Fruit fly (Drosophila melanogaster) whole organism, prepupa: ENCODE results near the gene Xpac.

Source experiments
- Blimp-1 ChIP-seq: fragments of 200-800 bp; sonication (Bioruptor generic); optimal IDR thresholded peaks from 3 replicates; lab custom pipeline; 2017; ENCODE audit warnings: missing biosample characterization, missing genetic modification characterization, mild to moderate bottlenecking, moderate library complexity, missing genetic modification reagents
- CG10669 ChIP-seq: fragments of 200-800 bp; sonication (Bioruptor generic); optimal IDR thresholded peaks from 3 replicates; lab custom pipeline; 2018; ENCODE audit warnings: missing biosample characterization, mild to moderate bottlenecking, missing genetic modification characterization, moderate library complexity
- CG11762 ChIP-seq: fragments of 200-800 bp; sonication (Bioruptor generic); optimal IDR thresholded peaks from 3 replicates; lab custom pipeline; 2016; ENCODE audit warnings: missing biosample characterization, missing genetic modification characterization; ENCODE audit not compliant: insufficient read depth
- CG15336 ChIP-seq: fragments of 200-800 bp; sonication (Bioruptor generic); IDR thresholded peaks from 2 replicates; pipeline ENCODE4 v1.3.6; 2022; ENCODE audit warnings: missing biosample characterization, missing genetic modification characterization
- CG1621 ChIP-seq: fragments of 200-800 bp; sonication (Bioruptor generic); optimal IDR thresholded peaks from 3 replicates; lab custom pipeline; 2018; ENCODE audit warnings: missing biosample characterization, mild to moderate bottlenecking, missing genetic modification characterization
- CG16779 ChIP-seq: fragments of 200-800 bp; sonication (Bioruptor generic); optimal IDR thresholded peaks from 3 replicates; lab custom pipeline; 2017; ENCODE audit warnings: missing biosample characterization, mild to moderate bottlenecking, missing genetic modification characterization
- CG32006 ChIP-seq: fragments of 200-800 bp; sonication (Bioruptor generic); optimal IDR thresholded peaks from 3 replicates; lab custom pipeline; 2017; ENCODE audit warnings: missing biosample characterization, mild to moderate bottlenecking, missing genetic modification characterization
- CG34406 ChIP-seq: fragments of 200-800 bp; sonication (Bioruptor generic); optimal IDR thresholded peaks from 3 replicates; lab custom pipeline; 2016; ENCODE audit warnings: missing biosample characterization, missing genetic modification characterization
- CG3919 ChIP-seq: fragments of 200-800 bp; sonication (Bioruptor generic); optimal IDR thresholded peaks from 3 replicates; lab custom pipeline; 2016; ENCODE audit warnings: missing biosample characterization, missing genetic modification characterization
- CG4318 ChIP-seq: fragments of 200-800 bp; sonication (Bioruptor generic); optimal IDR thresholded peaks from 3 replicates; lab custom pipeline; 2017; ENCODE audit warnings: missing biosample characterization, mild to moderate bottlenecking, missing genetic modification characterization
- CG6163 ChIP-seq: fragments of 200-800 bp; sonication (Bioruptor generic); IDR thresholded peaks from 3 replicates; pipeline ENCODE4 v1.3.6; 2022; ENCODE audit warnings: missing biosample characterization, missing genetic modification characterization
- CG6276 ChIP-seq: fragments of 200-800 bp; sonication (Bioruptor generic); optimal IDR thresholded peaks from 2 replicates; lab custom pipeline; 2017; ENCODE audit warnings: missing biosample characterization, mild to moderate bottlenecking, missing genetic modification characterization
- CG6808 ChIP-seq: fragments of 200-800 bp; sonication (Bioruptor generic); optimal IDR thresholded peaks from 3 replicates; lab custom pipeline; 2017; ENCODE audit warnings: missing biosample characterization, missing genetic modification characterization, mild to moderate bottlenecking, moderate library complexity, missing genetic modification reagents
- CG6854 ChIP-seq: fragments of 200-800 bp; sonication (Bioruptor generic); optimal IDR thresholded peaks from 2 replicates; lab custom pipeline; 2017; ENCODE audit warnings: missing biosample characterization, mild to moderate bottlenecking, missing genetic modification characterization
- CG8319 ChIP-seq: fragments of 200-800 bp; sonication (Bioruptor generic); optimal IDR thresholded peaks from 3 replicates; lab custom pipeline; 2016; ENCODE audit warnings: missing biosample characterization, missing genetic modification characterization
- CG8632 ChIP-seq: fragments of 200-800 bp; sonication (Bioruptor generic); optimal IDR thresholded peaks from 3 replicates; lab custom pipeline; 2016; ENCODE audit warnings: missing biosample characterization, missing genetic modification characterization
- Eip78C ChIP-seq: fragments of 200-800 bp; sonication (Bioruptor generic); peaks from one replicate; lab custom pipeline; 2016; ENCODE audit warnings: missing biosample characterization, missing genetic modification characterization
- Eip93F ChIP-seq: fragments of 200-800 bp; sonication (Bioruptor generic); optimal IDR thresholded peaks from 2 replicates; lab custom pipeline; 2016; ENCODE audit warnings: missing biosample characterization, mild to moderate bottlenecking, missing genetic modification characterization
- Ets96B ChIP-seq: fragments of 200-800 bp; optimal IDR thresholded peaks from 2 replicates; lab custom pipeline; 2019; ENCODE audit warnings: missing biosample characterization, mild to moderate bottlenecking, missing genetic modification characterization, moderate library complexity
- Hr38 ChIP-seq: sonication (Bioruptor generic); optimal IDR thresholded peaks from 2 replicates; lab custom pipeline; 2016; ENCODE audit warnings: missing biosample characterization, missing genetic modification characterization
- Hr39 ChIP-seq: fragments of 200-800 bp; sonication (Bioruptor generic); optimal IDR thresholded peaks from 2 replicates; lab custom pipeline; 2016; ENCODE audit warnings: missing biosample characterization, missing genetic modification characterization
- Hr4 ChIP-seq: fragments of 200-800 bp; sonication (Bioruptor generic); optimal IDR thresholded peaks from 3 replicates; lab custom pipeline; 2016; ENCODE audit warnings: missing biosample characterization, missing genetic modification characterization
- Lpt ChIP-seq: fragments of 200-800 bp; sonication (Bioruptor generic); optimal IDR thresholded peaks from 3 replicates; lab custom pipeline; 2016; ENCODE audit warnings: missing biosample characterization, missing genetic modification characterization
- Met ChIP-seq: fragments of 200-800 bp; sonication (Bioruptor generic); optimal IDR thresholded peaks from 3 replicates; lab custom pipeline; 2016; ENCODE audit warnings: missing biosample characterization, missing genetic modification characterization
- OdsH ChIP-seq: fragments of 200-800 bp; sonication (Bioruptor generic); optimal IDR thresholded peaks from 3 replicates; lab custom pipeline; 2016; ENCODE audit warnings: missing biosample characterization, missing genetic modification characterization
- Sox15 ChIP-seq: fragments of 200-800 bp; sonication (Bioruptor generic); optimal IDR thresholded peaks from 3 replicates; lab custom pipeline; 2016; ENCODE audit warnings: missing biosample characterization, missing genetic modification characterization
- achi ChIP-seq: fragments of 200-800 bp; sonication (Bioruptor generic); optimal IDR thresholded peaks from 3 replicates; lab custom pipeline; 2016; ENCODE audit warnings: missing biosample characterization, missing genetic modification characterization
- acj6 ChIP-seq: fragments of 200-800 bp; sonication (Bioruptor generic); optimal IDR thresholded peaks from 3 replicates; lab custom pipeline; 2016; ENCODE audit warnings: missing biosample characterization, missing genetic modification characterization
- cyc ChIP-seq: fragments of 200-800 bp; sonication (Bioruptor generic); optimal IDR thresholded peaks from 3 replicates; lab custom pipeline; 2016; ENCODE audit warnings: missing biosample characterization, missing genetic modification characterization
- dac ChIP-seq: fragments of 200-800 bp; sonication (Bioruptor generic); optimal IDR thresholded peaks from 2 replicates; lab custom pipeline; 2017; ENCODE audit warnings: missing biosample characterization, mild to moderate bottlenecking, missing genetic modification characterization
- dsx ChIP-seq: fragments of 200-800 bp; optimal IDR thresholded peaks from 3 replicates; lab custom pipeline; 2019; ENCODE audit warnings: missing biosample characterization, mild to moderate bottlenecking, missing genetic modification characterization, moderate library complexity; ENCODE audit not compliant: poor library complexity, severe bottlenecking
- eg ChIP-seq: fragments of 200-800 bp; sonication (Bioruptor generic); IDR thresholded peaks from 3 replicates; pipeline ENCODE4 v1.3.6; 2022; ENCODE audit warnings: missing biosample characterization, missing genetic modification characterization
- esn ChIP-seq: fragments of 200-800 bp; sonication (Bioruptor generic); optimal IDR thresholded peaks from 2 replicates; lab custom pipeline; 2016; ENCODE audit warnings: missing biosample characterization, mild to moderate bottlenecking, missing genetic modification characterization, moderate library complexity
- fd59A ChIP-seq: fragments of 200-800 bp; sonication (Bioruptor generic); optimal IDR thresholded peaks from 2 replicates; lab custom pipeline; 2017; ENCODE audit warnings: missing biosample characterization, mild to moderate bottlenecking, missing genetic modification characterization, missing genetic modification reagents
- fd85E ChIP-seq: fragments of 200-800 bp; sonication (Bioruptor generic); optimal IDR thresholded peaks from 3 replicates; lab custom pipeline; 2016; ENCODE audit warnings: missing biosample characterization, missing genetic modification characterization
- lz ChIP-seq: fragments of 200-800 bp; sonication (Bioruptor generic); optimal IDR thresholded peaks from 3 replicates; lab custom pipeline; 2016; ENCODE audit warnings: missing biosample characterization, missing genetic modification characterization
- net ChIP-seq: fragments of 200-800 bp; sonication (Bioruptor generic); optimal IDR thresholded peaks from 3 replicates; lab custom pipeline; 2016; ENCODE audit warnings: missing biosample characterization, missing genetic modification characterization
- pdm3 ChIP-seq: fragments of 200-800 bp; sonication (Bioruptor generic); optimal IDR thresholded peaks from 3 replicates; lab custom pipeline; 2016; ENCODE audit warnings: missing biosample characterization, missing genetic modification characterization
- salr ChIP-seq, 2 experiments: fragments of 200-800 bp; sonication (Bioruptor generic); optimal IDR thresholded peaks; 3 replicates each; lab custom pipeline; 2016 to 2018; ENCODE audit warnings: missing biosample characterization in 2 of 2, missing genetic modification characterization in 2 of 2, mild to moderate bottlenecking in 1 of 2
- spab ChIP-seq: fragments of 200-800 bp; sonication (Bioruptor generic); optimal IDR thresholded peaks from 2 replicates; lab custom pipeline; 2017; ENCODE audit warnings: missing biosample characterization, mild to moderate bottlenecking, missing genetic modification characterization, missing genetic modification reagents
- ss ChIP-seq, 2 experiments: fragments of 200-800 bp; sonication (Bioruptor generic); optimal IDR thresholded peaks; 2 replicates in 1 of 2; 3 replicates in 1 of 2; lab custom pipeline; 2017 to 2018; ENCODE audit warnings: mild to moderate bottlenecking in 2 of 2, missing biosample characterization in 2 of 2, missing genetic modification characterization in 2 of 2, moderate library complexity in 1 of 2
- svp ChIP-seq: fragments of 200-800 bp; sonication (Bioruptor generic); peaks from one replicate; lab custom pipeline; 2016; ENCODE audit warnings: missing biosample characterization, missing genetic modification characterization
- topi ChIP-seq: fragments of 200-800 bp; sonication (Bioruptor generic); optimal IDR thresholded peaks from 3 replicates; lab custom pipeline; 2016; ENCODE audit warnings: missing biosample characterization, missing genetic modification characterization

Xpac gene

DNA sequence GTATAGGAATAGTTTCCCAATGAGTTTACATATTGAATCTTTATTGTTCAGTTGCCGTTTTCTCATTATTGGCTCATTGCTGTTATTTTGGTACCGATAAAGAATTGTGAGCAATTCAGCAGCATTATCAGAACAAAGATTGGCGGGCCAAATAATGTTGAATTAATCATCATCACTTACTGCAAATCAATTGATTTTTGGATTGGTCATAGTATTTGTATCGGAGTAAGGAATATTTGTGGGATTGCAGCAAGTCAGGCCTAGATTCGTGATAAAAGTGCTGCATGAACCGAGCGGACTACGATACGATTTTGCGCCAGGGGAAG, 4.1 kb upstream of the Xpac start (continued):
- peak; percentile 53 for TF ChIP-seq CG10669 (GFP tag; lab: Kevin White, UChicago)
- TF ChIP-seq CG6276 (GFP tag; lab: Kevin White, UChicago) = peak; percentile 48
- TF ChIP-seq CG11762 = no peak
- TF ChIP-seq CG3919 (GFP tag; lab: Kevin White, UChicago) = peak; percentile 3
- TF ChIP-seq CG8632 (GFP tag; lab: Kevin White, UChicago) = peak; percentile 27
- TF ChIP-seq fd59A (GFP tag; lab: Kevin White, UChicago) = peak; percentile 33
- TF ChIP-seq Ets96B (tag; lab: Kevin White, UChicago) = peak; percentile 40
- peak; percentile 14 for TF ChIP-seq achi (GFP tag; lab: Kevin White, UChicago)
- no peak for TF ChIP-seq Hr39
- peak; percentile 40 for TF ChIP-seq OdsH (GFP tag; lab: Kevin White, UChicago)
- peak; percentile 13 for TF ChIP-seq dac (GFP tag; lab: Kevin White, UChicago)
- peak; percentile 25 for TF ChIP-seq cyc (GFP tag; lab: Kevin White, UChicago)
- TF ChIP-seq Sox15 (GFP tag; lab: Kevin White, UChicago) = no peak
- no peak for TF ChIP-seq CG34406 (GFP tag; lab: Kevin White, UChicago)
- peak; percentile 22 for TF ChIP-seq acj6 (GFP tag; lab: Kevin White, UChicago)
- no peak for TF ChIP-seq lz (GFP tag; lab: Kevin White, UChicago)
- no peak for TF ChIP-seq fd85E (GFP tag; lab: Kevin White, UChicago)
- no peak for TF ChIP-seq Hr38
- TF ChIP-seq Hr4 (GFP tag; lab: Kevin White, UChicago) = peak; percentile 55
- no peak for TF ChIP-seq CG1621
- peak; percentile 87 for TF ChIP-seq Eip78C (GFP tag; lab: Kevin White, UChicago)

DNA sequence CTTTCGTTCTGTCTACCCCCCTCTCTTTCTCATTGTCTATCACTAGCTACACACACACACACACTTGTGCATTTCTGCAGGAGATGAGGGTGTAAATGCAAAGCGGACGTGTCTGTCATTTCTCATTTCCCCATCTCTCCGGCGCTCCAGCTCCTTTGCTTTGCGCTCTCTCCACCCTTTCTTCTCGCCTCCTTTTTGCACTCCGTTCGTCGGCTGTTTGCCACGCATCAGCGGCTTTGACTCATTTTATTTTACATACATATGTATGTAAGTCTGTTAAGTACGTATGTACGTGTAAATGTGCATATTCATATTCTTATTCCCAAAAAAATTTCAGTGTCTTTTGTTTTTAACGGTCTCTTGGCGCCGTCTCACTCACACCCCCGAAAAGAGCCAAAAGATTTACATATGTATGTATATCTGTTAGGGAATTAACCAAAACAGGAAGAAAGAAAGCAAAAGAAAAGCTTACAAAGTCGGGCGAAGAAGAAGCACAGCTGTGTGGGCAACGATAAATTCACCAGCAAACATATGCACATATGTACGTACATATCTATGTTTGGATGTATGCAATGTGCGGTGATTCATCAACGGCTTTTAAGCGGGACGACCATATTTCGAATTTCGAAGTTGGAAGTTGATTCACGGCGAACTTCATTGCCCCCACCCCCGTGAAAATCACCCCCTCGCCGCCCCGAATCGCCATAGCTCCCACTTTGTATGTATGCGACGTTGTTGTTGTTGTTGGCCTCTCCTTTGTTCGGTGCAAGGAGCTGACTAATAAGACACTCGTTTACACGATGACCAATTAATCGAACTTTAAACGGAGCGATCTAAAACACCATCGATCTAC, 3.5 kb upstream of the Xpac start:
- TF ChIP-seq Met (GFP tag; lab: Kevin White, UChicago) (peak; percentile 10), Eip93F (peak; percentile 49), eg (0 out of 3 replicates have a peak, but pooled peaks have one; percentile 25), dsx (GFP tag; lab: Kevin White, UChicago) (peak; percentile 67), CG6808 (no peak), CG32006 (GFP tag; lab: Kevin White, UChicago) (no peak), svp (GFP tag; lab: Kevin White, UChicago) (peak; percentile 16), CG6163 (0 out of 3 replicates have a peak, but pooled peaks have one; percentile 4), Eip78C (GFP tag; lab: Kevin White, UChicago) (peak; percentile 49)

DNA sequence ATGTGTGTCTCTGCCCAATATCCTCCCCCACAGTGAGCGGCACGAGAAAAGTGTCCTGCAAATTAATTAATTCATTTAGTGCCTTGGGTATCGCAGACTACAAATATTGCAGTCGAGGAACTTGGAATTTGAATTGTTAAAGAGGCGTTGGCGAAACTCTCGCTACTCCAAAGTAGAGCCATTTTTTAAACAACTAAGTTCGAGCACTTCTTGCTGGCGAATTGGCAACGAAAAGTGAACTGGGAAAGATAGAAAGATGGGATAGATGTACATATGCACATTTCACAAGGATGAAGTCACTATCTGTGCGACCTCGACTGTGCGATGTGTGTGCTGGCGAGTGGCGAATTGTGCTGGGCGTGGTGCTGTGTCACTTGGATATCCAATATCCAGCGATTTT, 2.8 kb upstream of the Xpac start:
- peak; percentile 42 for TF ChIP-seq CG16779 (tag; lab: Kevin White, UChicago)
- peak; percentile 31 for TF ChIP-seq Blimp-1
- TF ChIP-seq Hr38 = no peak
- TF ChIP-seq CG8632 (GFP tag; lab: Kevin White, UChicago) = peak; percentile 64
- no peak for TF ChIP-seq CG6854
- peak; percentile 56 for TF ChIP-seq cyc (GFP tag; lab: Kevin White, UChicago)
- peak; percentile 52 for TF ChIP-seq Lpt (GFP tag; lab: Kevin White, UChicago)
- peak; percentile 69 for TF ChIP-seq CG6163
- peak; percentile 63 for TF ChIP-seq esn (GFP tag; lab: Kevin White, UChicago)
- TF ChIP-seq Eip93F = no peak
- peak; percentile 63 for TF ChIP-seq topi (GFP tag; lab: Kevin White, UChicago)
- peak; percentile 77 for TF ChIP-seq CG6808
- peak; percentile 70 for TF ChIP-seq fd59A (GFP tag; lab: Kevin White, UChicago)
- TF ChIP-seq dac (GFP tag; lab: Kevin White, UChicago) = peak; percentile 49
- no peak for TF ChIP-seq CG6276 (GFP tag; lab: Kevin White, UChicago)
- peak; percentile 92 for TF ChIP-seq Eip78C (GFP tag; lab: Kevin White, UChicago)
- peak; percentile 70 to 83 for TF ChIP-seq ss (GFP tag; optimal IDR thresholded peaks at IDR 0.05; lab: Kevin White, UChicago)
- peak; percentile 83 for TF ChIP-seq CG15336 (GFP tag; lab: Robert Waterston, UW)
- peak; percentile 68 for TF ChIP-seq CG3919 (GFP tag; lab: Kevin White, UChicago)
- TF ChIP-seq CG4318 = no peak
- peak; percentile 51 for TF ChIP-seq Sox15 (GFP tag; lab: Kevin White, UChicago)
- TF ChIP-seq pdm3 (GFP tag; lab: Kevin White, UChicago) = peak; percentile 76
- TF ChIP-seq spab (GFP tag; lab: Kevin White, UChicago) = peak; percentile 72
- peak; percentile 67 for TF ChIP-seq lz (GFP tag; lab: Kevin White, UChicago)
- peak; percentile 72 for TF ChIP-seq CG1621
- TF ChIP-seq net (GFP tag; lab: Kevin White, UChicago) = peak; percentile 76
- TF ChIP-seq CG11762 = peak; percentile 18
- TF ChIP-seq Ets96B (tag; lab: Kevin White, UChicago) = peak; percentile 70
- peak; percentile 47 for TF ChIP-seq CG8319
- no peak for TF ChIP-seq fd85E (GFP tag; lab: Kevin White, UChicago)
- TF ChIP-seq salr (GFP tag; optimal IDR thresholded peaks at IDR 0.05; lab: Kevin White, UChicago) = peak; percentile 29 to 69
- TF ChIP-seq dsx (GFP tag; lab: Kevin White, UChicago) = peak; percentile 42
